Fruit fly (Drosophila melanogaster) whole organism, wandering third instar larva: Measurements from ENCODE around the gene Smyd3.

ENCODE experiments used
- Abd-B ChIP-seq: fragments of >200 bp; optimal IDR thresholded peaks from 2 replicates; lab custom pipeline; 2017; ENCODE audit warnings: missing biosample characterization, missing genetic modification characterization
- CG32264 ChIP-seq: fragments of 200-800 bp; sonication (Bioruptor generic); optimal IDR thresholded peaks from 2 replicates; lab custom pipeline; 2016; ENCODE audit warnings: missing biosample characterization, missing genetic modification characterization
- CG9705 ChIP-seq: fragments of 200-800 bp; sonication (Bioruptor generic); optimal IDR thresholded peaks from 2 replicates; lab custom pipeline; 2018; ENCODE audit warnings: missing biosample characterization, mild to moderate bottlenecking, missing genetic modification characterization
- CrebA ChIP-seq: fragments of 200-800 bp; sonication (Bioruptor generic); optimal IDR thresholded peaks from 2 replicates; lab custom pipeline; 2016; ENCODE audit warnings: missing biosample characterization, mild to moderate bottlenecking, missing genetic modification characterization, borderline replicate concordance
- Dfd ChIP-seq: fragments of >200 bp; optimal IDR thresholded peaks from 2 replicates; lab custom pipeline; 2017; ENCODE audit warnings: missing biosample characterization, missing genetic modification characterization
- Dif ChIP-seq: fragments of 200-275, 200-300 bp; sonication (Bioruptor generic); optimal IDR thresholded peaks from 2 replicates; lab custom pipeline; 2018; ENCODE audit warnings: missing biosample characterization, missing genetic modification characterization; ENCODE audit not compliant: partially characterized antibody
- GATAd ChIP-seq: sonication (Bioruptor generic); optimal IDR thresholded peaks from 2 replicates; lab custom pipeline; 2016; ENCODE audit warnings: missing biosample characterization, missing genetic modification characterization
- HLH106 ChIP-seq: fragments of 200-800 bp; optimal IDR thresholded peaks from 3 replicates; lab custom pipeline; 2019; ENCODE audit warnings: missing biosample characterization, mild to moderate bottlenecking, missing genetic modification characterization, moderate library complexity
- Hnf4 ChIP-seq: fragments of 200-800 bp; sonication (Bioruptor generic); optimal IDR thresholded peaks from 2 replicates; lab custom pipeline; 2016; ENCODE audit warnings: missing biosample characterization, mild to moderate bottlenecking, missing genetic modification characterization
- Hr78 ChIP-seq: fragments of >200 bp; optimal IDR thresholded peaks from 2 replicates; lab custom pipeline; 2017; ENCODE audit warnings: missing biosample characterization, missing genetic modification characterization
- Hr83 ChIP-seq: fragments of 200-300 bp; sonication (Bioruptor generic); optimal IDR thresholded peaks from 2 replicates; lab custom pipeline; 2016; ENCODE audit warnings: missing biosample characterization, mild to moderate bottlenecking, missing genetic modification characterization, moderate library complexity; ENCODE audit not compliant: poor library complexity, severe bottlenecking
- Jra ChIP-seq: sonication (Bioruptor generic); optimal IDR thresholded peaks from 2 replicates; lab custom pipeline; 2016; ENCODE audit warnings: missing biosample characterization, missing genetic modification characterization
- Mio ChIP-seq: sonication (Bioruptor generic); optimal IDR thresholded peaks from 2 replicates; lab custom pipeline; 2016; ENCODE audit warnings: missing biosample characterization, missing genetic modification characterization
- Myc ChIP-seq: fragments of >200 bp; optimal IDR thresholded peaks from 2 replicates; lab custom pipeline; 2017
- N ChIP-seq: fragments of >200 bp; optimal IDR thresholded peaks from 2 replicates; lab custom pipeline; 2018; ENCODE audit warnings: missing biosample characterization, missing external identifiers, missing genetic modification characterization
- OdsH ChIP-seq: fragments of 200-800 bp; sonication (Bioruptor generic); optimal IDR thresholded peaks from 2 replicates; lab custom pipeline; 2016; ENCODE audit warnings: missing biosample characterization, mild to moderate bottlenecking, missing genetic modification characterization
- Rel ChIP-seq, 2 experiments: fragments of 200-800 bp; sonication (Bioruptor generic) in 1 of 2; optimal IDR thresholded peaks; 2 replicates in 1 of 2; 3 replicates in 1 of 2; lab custom pipeline; 2016 to 2019; ENCODE audit warnings: mild to moderate bottlenecking in 2 of 2, missing biosample characterization in 2 of 2, missing genetic modification characterization in 2 of 2, moderate library complexity in 1 of 2
- Sp1 ChIP-seq: fragments of 200-800 bp; sonication (Bioruptor generic); optimal IDR thresholded peaks from 3 replicates; lab custom pipeline; 2019; ENCODE audit warnings: missing biosample characterization, mild to moderate bottlenecking, missing genetic modification characterization, moderate library complexity
- Vsx2 ChIP-seq: fragments of 200-300, 225-300 bp; sonication (Bioruptor generic); optimal IDR thresholded peaks from 2 replicates; lab custom pipeline; 2018; ENCODE audit warnings: missing biosample characterization, missing genetic modification characterization; ENCODE audit not compliant: partially characterized antibody
- br ChIP-seq: fragments of 200-800 bp; sonication (Bioruptor generic); optimal IDR thresholded peaks from 2 replicates; lab custom pipeline; 2016; ENCODE audit warnings: missing biosample characterization, missing genetic modification characterization
- brk ChIP-seq: fragments of 200-800 bp; sonication (Bioruptor generic); optimal IDR thresholded peaks from 2 replicates; lab custom pipeline; 2016; ENCODE audit warnings: missing biosample characterization, mild to moderate bottlenecking, missing genetic modification characterization
- dl ChIP-seq, 2 experiments: fragments of 175-275, 200-275 bp in 1 of 2; fragments of 200-275 bp in 1 of 2; sonication (Bioruptor generic); optimal IDR thresholded peaks; lab custom pipeline; 2018; ENCODE audit warnings: mild to moderate bottlenecking in 2 of 2, missing biosample characterization in 2 of 2, missing genetic modification characterization in 2 of 2, moderate library complexity in 2 of 2; ENCODE audit not compliant: partially characterized antibody in 2 of 2, insufficient read depth in 1 of 2
- dmrt93B ChIP-seq: fragments of 200-800 bp; sonication (Bioruptor generic); optimal IDR thresholded peaks from 2 replicates; lab custom pipeline; 2018; ENCODE audit warnings: missing biosample characterization, mild to moderate bottlenecking, missing genetic modification characterization
- dsf ChIP-seq: sonication (Bioruptor generic); optimal IDR thresholded peaks from 2 replicates; lab custom pipeline; 2016; ENCODE audit warnings: missing biosample characterization, missing genetic modification characterization, borderline replicate concordance
- ey ChIP-seq: fragments of 200-800 bp; sonication (Bioruptor generic); optimal IDR thresholded peaks from 2 replicates; lab custom pipeline; 2016; ENCODE audit warnings: missing biosample characterization, missing genetic modification characterization
- fru ChIP-seq: fragments of 200-800 bp; sonication (Bioruptor generic); optimal IDR thresholded peaks from 3 replicates; lab custom pipeline; 2016; ENCODE audit warnings: missing biosample characterization, mild to moderate bottlenecking, missing genetic modification characterization
- h ChIP-seq: fragments of 200-800 bp; sonication (Bioruptor generic); optimal IDR thresholded peaks from 3 replicates; lab custom pipeline; 2016; ENCODE audit warnings: missing biosample characterization, mild to moderate bottlenecking, missing genetic modification characterization
- jim ChIP-seq: fragments of 175-275, 200-325 bp; sonication (Bioruptor generic); optimal IDR thresholded peaks from 2 replicates; lab custom pipeline; 2016; ENCODE audit warnings: missing biosample characterization, mild to moderate bottlenecking, missing genetic modification characterization
- lola ChIP-seq: fragments of >200 bp; optimal IDR thresholded peaks from 2 replicates; lab custom pipeline; 2017; ENCODE audit warnings: missing biosample characterization, missing genetic modification characterization
- pan ChIP-seq: fragments of >200 bp; optimal IDR thresholded peaks from 2 replicates; lab custom pipeline; 2017
- psq ChIP-seq: fragments of 200-800 bp; sonication (Bioruptor generic); optimal IDR thresholded peaks from 3 replicates; lab custom pipeline; 2017; ENCODE audit warnings: missing biosample characterization, mild to moderate bottlenecking, missing genetic modification characterization, moderate library complexity
- rgr ChIP-seq: fragments of 200-800 bp; sonication (Bioruptor generic); optimal IDR thresholded peaks from 3 replicates; lab custom pipeline; 2016; ENCODE audit warnings: missing biosample characterization, mild to moderate bottlenecking, missing genetic modification characterization
- sage ChIP-seq: fragments of 200-800 bp; sonication (Bioruptor generic); optimal IDR thresholded peaks from 2 replicates; lab custom pipeline; 2016; ENCODE audit warnings: missing biosample characterization, mild to moderate bottlenecking, missing genetic modification characterization
- sv ChIP-seq: fragments of 200-800 bp; sonication (Bioruptor generic); optimal IDR thresholded peaks from 3 replicates; lab custom pipeline; 2016; ENCODE audit warnings: missing biosample characterization, missing genetic modification characterization
- tai ChIP-seq: sonication (Bioruptor generic); optimal IDR thresholded peaks from 2 replicates; lab custom pipeline; 2016; ENCODE audit warnings: missing biosample characterization, missing genetic modification characterization
- usp ChIP-seq: fragments of >200 bp; optimal IDR thresholded peaks from 2 replicates; lab custom pipeline; 2017; ENCODE audit warnings: missing biosample characterization, missing genetic modification characterization
- woc ChIP-seq: sonication (Bioruptor generic); optimal IDR thresholded peaks from 2 replicates; lab custom pipeline; 2016; ENCODE audit warnings: missing biosample characterization, mild to moderate bottlenecking, missing genetic modification characterization

Smyd3 gene

DNA sequence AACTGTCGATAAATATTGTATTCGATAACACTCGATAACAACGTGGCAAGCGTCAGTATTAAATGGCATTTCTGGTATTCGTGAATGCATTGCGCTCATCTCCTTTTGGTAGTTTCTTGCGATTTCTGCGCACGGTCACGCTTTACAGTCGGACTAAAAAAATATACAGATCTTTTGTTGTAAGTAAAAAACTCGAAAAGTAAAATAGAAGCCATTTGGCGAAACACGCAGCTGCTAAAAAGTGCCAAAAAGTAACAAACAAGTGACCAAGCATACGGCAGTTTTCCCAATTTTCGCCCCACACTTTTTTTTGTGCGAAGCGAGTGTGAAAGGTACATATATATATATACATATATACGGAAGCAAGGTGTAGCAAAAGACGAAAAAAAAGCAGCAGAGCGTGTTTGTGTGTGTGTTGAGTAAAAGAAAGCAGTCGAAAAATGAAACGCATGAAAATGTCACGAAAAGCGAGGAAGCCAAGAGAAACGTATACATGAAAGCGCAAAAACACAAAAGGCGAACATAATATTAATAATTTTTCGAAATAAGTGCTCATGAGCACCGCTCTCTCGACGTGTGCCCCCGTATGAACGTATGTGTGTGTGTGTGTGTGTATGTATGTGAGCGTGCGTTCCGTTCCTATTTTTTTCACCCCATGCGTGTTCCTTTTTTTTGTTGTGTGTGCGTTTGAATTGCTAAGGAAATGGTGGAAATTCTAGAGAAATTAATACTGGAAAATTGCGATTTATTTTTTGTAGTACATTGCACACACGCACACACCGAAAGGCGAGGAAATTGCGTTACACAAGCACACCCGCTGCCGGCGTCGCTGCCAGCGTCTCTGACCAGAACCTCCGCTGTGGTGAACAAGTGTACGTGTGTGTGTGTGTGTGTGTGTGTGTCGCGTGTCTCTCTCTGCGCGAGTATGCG, 25.4 kb upstream of the Smyd3 start, which contains the start of gene sgg:
sgg (plus strand) TSS at position 106 of the 930 bp plus-strand sequence.
- TF ChIP-seq rgr (GFP tag; lab: Kevin White, UChicago) (no peak), Rel (GFP tag; optimal IDR thresholded peaks at IDR 0.05; lab: Kevin White, UChicago) (no peak), Rel (tag; optimal IDR thresholded peaks at IDR 0.05; lab: Kevin White, UChicago) (peak; percentile 30), psq (GFP tag; lab: Kevin White, UChicago) (peak; percentile 64), N (GFP tag; lab: Kevin White, UChicago) (peak; percentile 74), Hr83 (GFP tag; lab: Kevin White, UChicago) (peak; percentile 22), h (GFP tag; lab: Kevin White, UChicago) (peak; percentile 66), brk (GFP tag; lab: Kevin White, UChicago) (no peak)

DNA sequence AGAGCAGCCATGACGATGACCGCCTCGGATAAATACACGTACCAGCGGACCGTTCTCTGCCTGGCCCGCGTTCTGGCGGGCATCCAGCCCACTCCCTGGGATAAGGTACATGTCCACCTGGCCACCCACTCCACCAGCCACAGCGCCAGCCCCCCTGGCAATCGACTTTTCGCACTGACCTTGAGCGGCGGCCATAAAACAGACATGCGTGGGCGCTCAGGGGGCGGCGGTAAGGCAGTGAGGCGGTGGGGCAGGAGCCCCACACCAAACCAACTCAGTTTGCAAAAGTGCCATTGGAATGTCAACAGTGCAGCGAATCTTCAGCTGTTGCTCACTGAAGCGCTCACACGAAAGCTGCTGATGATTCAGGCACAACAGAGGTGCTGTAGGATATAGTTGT, 16.3 kb upstream of the Smyd3 start:
- TF ChIP-seq pan (lab: Kevin White, UChicago): no peak
- TF ChIP-seq dsf (GFP tag; lab: Kevin White, UChicago): no peak
- no peak for TF ChIP-seq ey (GFP tag; lab: Kevin White, UChicago)
- TF ChIP-seq woc: no peak
- no peak for TF ChIP-seq jim (GFP tag; lab: Kevin White, UChicago)
- TF ChIP-seq lola (GFP tag; lab: Kevin White, UChicago): no peak
- TF ChIP-seq Rel (GFP tag; optimal IDR thresholded peaks at IDR 0.05; lab: Kevin White, UChicago): no peak
- TF ChIP-seq Rel (tag; optimal IDR thresholded peaks at IDR 0.05; lab: Kevin White, UChicago): no peak
- TF ChIP-seq br: no peak
- TF ChIP-seq GATAd (GFP tag; lab: Kevin White, UChicago): no peak
- no peak for TF ChIP-seq dl (GFP tag; optimal IDR thresholded peaks at IDR 0.05; lab: Kevin White, UChicago; ENCODE audit: insufficient read depth in 1 of 2, partially characterized antibody in 2 of 2)
- no peak for TF ChIP-seq CG9705 (GFP tag; lab: Kevin White, UChicago)
- no peak for TF ChIP-seq CG32264 (GFP tag; lab: Kevin White, UChicago)
- TF ChIP-seq CrebA: no peak
- TF ChIP-seq OdsH: no peak

DNA sequence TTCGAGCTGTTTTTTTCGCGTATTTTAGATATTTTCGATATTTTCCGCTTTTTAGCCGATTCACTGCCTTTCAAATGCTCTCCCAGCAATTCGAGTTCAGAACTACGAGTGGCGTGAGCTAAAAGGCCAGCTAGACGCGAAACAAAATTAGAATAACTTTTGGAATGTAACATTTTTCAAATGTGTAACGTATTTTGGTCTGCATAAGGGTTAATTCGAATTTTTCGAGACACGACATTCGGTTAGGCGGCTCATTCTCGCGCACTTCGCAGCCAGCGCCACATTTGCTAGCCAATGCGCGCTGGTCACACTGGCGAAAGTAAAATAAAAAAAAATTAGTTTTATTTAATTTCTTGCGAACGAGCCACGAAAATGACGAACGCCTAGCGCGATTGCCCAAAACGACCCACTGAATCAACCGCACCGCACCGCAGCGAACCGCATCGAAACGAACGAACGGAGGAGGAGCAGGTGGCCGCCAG, 15.9 kb upstream of the Smyd3 start, which contains the start of the genes brv3 and Pi4KIIIalpha:
brv3 (minus strand) TSS at position 51 of the 482 bp plus-strand sequence.
Pi4KIIIalpha (plus strand) TSS at position 280 of the 482 bp plus-strand sequence.
- no peak for TF ChIP-seq Hr78
- TF ChIP-seq Mio (GFP tag; lab: Kevin White, UChicago): no peak

- TF ChIP-seq N (GFP tag; lab: Kevin White, UChicago): no peak
- peak; percentile 70 for TF ChIP-seq Mio (GFP tag; lab: Kevin White, UChicago)
- no peak for TF ChIP-seq tai
- TF ChIP-seq fru (GFP tag; lab: Kevin White, UChicago): peak; percentile 89
- no peak for TF ChIP-seq Abd-B
- TF ChIP-seq Sp1: peak; percentile 81
- TF ChIP-seq Hr78: no peak
- TF ChIP-seq usp (GFP tag; lab: Kevin White, UChicago): no peak
- TF ChIP-seq Hr83 (GFP tag; lab: Kevin White, UChicago): peak; percentile 52
- TF ChIP-seq CG9705 (GFP tag; lab: Kevin White, UChicago): peak; percentile 45
- no peak for TF ChIP-seq Dif (GFP tag; lab: Kevin White, UChicago)
- peak; percentile 54 for TF ChIP-seq Rel (GFP tag; optimal IDR thresholded peaks at IDR 0.05; lab: Kevin White, UChicago)
- peak; percentile 96 for TF ChIP-seq Rel (tag; optimal IDR thresholded peaks at IDR 0.05; lab: Kevin White, UChicago)
- no peak for TF ChIP-seq pan (lab: Kevin White, UChicago)
- TF ChIP-seq Hnf4 (GFP tag; lab: Kevin White, UChicago): no peak
- TF ChIP-seq dmrt93B (GFP tag; lab: Kevin White, UChicago): no peak
- no peak for TF ChIP-seq Myc (lab: Kevin White, UChicago)
- peak; percentile 62 for TF ChIP-seq sv
- peak; percentile 90 for TF ChIP-seq rgr (GFP tag; lab: Kevin White, UChicago)
- TF ChIP-seq Jra (GFP tag; lab: Kevin White, UChicago): no peak
- TF ChIP-seq Vsx2 (GFP tag; lab: Kevin White, UChicago): no peak
- TF ChIP-seq jim (GFP tag; lab: Kevin White, UChicago): no peak
- peak; percentile 86 for TF ChIP-seq ey (GFP tag; lab: Kevin White, UChicago)
- no peak for TF ChIP-seq dsf (GFP tag; lab: Kevin White, UChicago)
- peak; percentile 85 for TF ChIP-seq br
- TF ChIP-seq OdsH: peak; percentile 84
- TF ChIP-seq GATAd (GFP tag; lab: Kevin White, UChicago): no peak
- peak; percentile 82 for TF ChIP-seq HLH106
- peak; percentile 77 for TF ChIP-seq psq (GFP tag; lab: Kevin White, UChicago)
- no peak for TF ChIP-seq sage
- no peak for TF ChIP-seq lola (GFP tag; lab: Kevin White, UChicago)
- peak; percentile 90 for TF ChIP-seq h (GFP tag; lab: Kevin White, UChicago)
- TF ChIP-seq CrebA: no peak
- TF ChIP-seq Dfd (GFP tag; lab: Kevin White, UChicago): no peak
- no peak for TF ChIP-seq dl (GFP tag; optimal IDR thresholded peaks at IDR 0.05; lab: Kevin White, UChicago; ENCODE audit: insufficient read depth in 1 of 2, partially characterized antibody in 2 of 2)
These were observed 11.0 kb upstream of the Smyd3 start, which contains the start of the genes Tsp3A and Seipin for dm6 chrX:2619651-2620050. Gene Tsp3A, minus strand, starts transcription at chrX:2619738. Gene Seipin, plus strand, starts transcription at chrX:2619799.
